Fruit fly (Drosophila melanogaster) whole organism, wandering third instar larva: Measurements from ENCODE around the gene CG18063.

Experiments
- CG32264 ChIP-seq: fragments of 200-800 bp; sonication (Bioruptor generic); optimal IDR thresholded peaks from 2 replicates; lab custom pipeline; 2016; ENCODE audit warnings: missing biosample characterization, missing genetic modification characterization
- N ChIP-seq: fragments of >200 bp; optimal IDR thresholded peaks from 2 replicates; lab custom pipeline; 2018; ENCODE audit warnings: missing biosample characterization, missing external identifiers, missing genetic modification characterization
- OdsH ChIP-seq: fragments of 200-800 bp; sonication (Bioruptor generic); optimal IDR thresholded peaks from 2 replicates; lab custom pipeline; 2016; ENCODE audit warnings: missing biosample characterization, mild to moderate bottlenecking, missing genetic modification characterization
- Rel ChIP-seq, 2 experiments: fragments of 200-800 bp; sonication (Bioruptor generic) in 1 of 2; optimal IDR thresholded peaks; 2 replicates in 1 of 2; 3 replicates in 1 of 2; lab custom pipeline; 2016 to 2019; ENCODE audit warnings: mild to moderate bottlenecking in 2 of 2, missing biosample characterization in 2 of 2, missing genetic modification characterization in 2 of 2, moderate library complexity in 1 of 2
- jim ChIP-seq: fragments of 175-275, 200-325 bp; sonication (Bioruptor generic); optimal IDR thresholded peaks from 2 replicates; lab custom pipeline; 2016; ENCODE audit warnings: missing biosample characterization, mild to moderate bottlenecking, missing genetic modification characterization
- lola ChIP-seq: fragments of >200 bp; optimal IDR thresholded peaks from 2 replicates; lab custom pipeline; 2017; ENCODE audit warnings: missing biosample characterization, missing genetic modification characterization
- sage ChIP-seq: fragments of 200-800 bp; sonication (Bioruptor generic); optimal IDR thresholded peaks from 2 replicates; lab custom pipeline; 2016; ENCODE audit warnings: missing biosample characterization, mild to moderate bottlenecking, missing genetic modification characterization
- woc ChIP-seq: sonication (Bioruptor generic); optimal IDR thresholded peaks from 2 replicates; lab custom pipeline; 2016; ENCODE audit warnings: missing biosample characterization, mild to moderate bottlenecking, missing genetic modification characterization

- TF ChIP-seq lola (GFP tag; lab: Kevin White, UChicago), result no peak
- no peak for TF ChIP-seq OdsH (GFP tag; lab: Kevin White, UChicago)
- TF ChIP-seq Rel (GFP tag; optimal IDR thresholded peaks at IDR 0.05; lab: Kevin White, UChicago), result no peak
- no peak for TF ChIP-seq Rel (tag; optimal IDR thresholded peaks at IDR 0.05; lab: Kevin White, UChicago)
- TF ChIP-seq woc (GFP tag; lab: Kevin White, UChicago), result no peak
- no peak for TF ChIP-seq sage (GFP tag; lab: Kevin White, UChicago)
- TF ChIP-seq CG32264 (GFP tag; lab: Kevin White, UChicago), result no peak
- no peak for TF ChIP-seq N (GFP tag; lab: Kevin White, UChicago)
- TF ChIP-seq jim (GFP tag; lab: Kevin White, UChicago), result no peak
These were observed 42.5 kb downstream of the CG18063 start, which contains the start of gene beat-Ic for dm6 chr2L:16000199-16000598.
